Worm (Caenorhabditis elegans) whole organism, late embryonic: ENCODE data around the gene F21H7.12.
A peak's percentile ranks its signal among the peaks of the same experiment; 100 is the strongest.

ENCODE experiments used
- C08G9.2 ChIP-seq: sonication (generic microtip); optimal IDR thresholded peaks from 2 replicates; lab custom pipeline; 2016; ENCODE audit warnings: mild to moderate bottlenecking, missing genetic modification characterization, moderate library complexity, missing compliant biosample characterization
- F13H6.1 ChIP-seq: sonication (generic microtip); optimal IDR thresholded peaks from 2 replicates; lab custom pipeline; 2016; ENCODE audit warnings: missing genetic modification characterization, missing compliant biosample characterization
- T23F11.4 ChIP-seq: fragments of 200-800 bp; sonication (Bioruptor generic); optimal IDR thresholded peaks from 2 replicates; lab custom pipeline; 2018; ENCODE audit warnings: mild to moderate bottlenecking, missing genetic modification characterization, missing compliant biosample characterization
- ahr-1 ChIP-seq: sonication (generic microtip); optimal IDR thresholded peaks from 2 replicates; lab custom pipeline; 2016; ENCODE audit warnings: missing genetic modification characterization, missing compliant biosample characterization
- ama-1 ChIP-seq: fragments of 150-350 bp; optimal IDR thresholded peaks from 2 replicates; lab custom pipeline; 2014
- ceh-14 ChIP-seq: sonication (generic microtip); optimal IDR thresholded peaks from 2 replicates; lab custom pipeline; 2016; ENCODE audit warnings: missing genotype, missing genetic modification characterization, missing compliant biosample characterization
- ceh-22 ChIP-seq: sonication (generic microtip); optimal IDR thresholded peaks from 2 replicates; lab custom pipeline; 2017; ENCODE audit warnings: missing biosample characterization, missing genetic modification characterization
- ceh-30 ChIP-seq: fragments of 150-350 bp; optimal IDR thresholded peaks from 2 replicates; lab custom pipeline; 2014; ENCODE audit warnings: missing biosample characterization, missing genetic modification characterization
- ceh-34 ChIP-seq: sonication (generic microtip); optimal IDR thresholded peaks from 2 replicates; lab custom pipeline; 2016; ENCODE audit warnings: mild to moderate bottlenecking, missing genetic modification characterization, missing compliant biosample characterization
- ceh-48 ChIP-seq: sonication (generic microtip); optimal IDR thresholded peaks from 2 replicates; lab custom pipeline; 2016; ENCODE audit warnings: missing genetic modification characterization, inconsistent platforms, missing compliant biosample characterization
- ceh-6 ChIP-seq: fragments of 200-800 bp; sonication (Bioruptor generic); optimal IDR thresholded peaks from 2 replicates; lab custom pipeline; 2018; ENCODE audit warnings: mild to moderate bottlenecking, missing genetic modification characterization, missing compliant biosample characterization
- che-1 ChIP-seq: sonication (generic microtip); optimal IDR thresholded peaks from 2 replicates; lab custom pipeline; 2016; ENCODE audit warnings: mild to moderate bottlenecking, missing genetic modification characterization, missing compliant biosample characterization
- elt-2 ChIP-seq: sonication (generic microtip); optimal IDR thresholded peaks from 2 replicates; lab custom pipeline; 2016; ENCODE audit warnings: missing genetic modification reagents, missing genetic modification characterization, missing compliant biosample characterization
- elt-4 ChIP-seq: sonication (generic microtip); optimal IDR thresholded peaks from 2 replicates; lab custom pipeline; 2016; ENCODE audit warnings: missing genetic modification characterization, missing compliant biosample characterization
- ets-4 ChIP-seq: sonication (generic microtip); optimal IDR thresholded peaks from 2 replicates; lab custom pipeline; 2016; ENCODE audit warnings: missing genetic modification characterization, missing compliant biosample characterization
- fkh-10 ChIP-seq: fragments of 150-350 bp; optimal IDR thresholded peaks from 2 replicates; lab custom pipeline; 2014; ENCODE audit warnings: missing biosample characterization, missing genetic modification reagents, missing genetic modification characterization
- gmeb-2 ChIP-seq: sonication (generic microtip); optimal IDR thresholded peaks from 2 replicates; lab custom pipeline; 2016; ENCODE audit warnings: missing genetic modification characterization, inconsistent platforms, missing compliant biosample characterization
- hlh-13 ChIP-seq: fragments of 200-800 bp; sonication (Bioruptor generic); optimal IDR thresholded peaks from 2 replicates; lab custom pipeline; 2018; ENCODE audit warnings: mild to moderate bottlenecking, missing genetic modification characterization, missing compliant biosample characterization
- hlh-30 ChIP-seq: sonication (generic microtip); optimal IDR thresholded peaks from 2 replicates; lab custom pipeline; 2017; ENCODE audit warnings: antibody characterized with exemption, missing genetic modification characterization, missing compliant biosample characterization; ENCODE audit not compliant: insufficient read depth
- hlh-6 ChIP-seq: sonication (generic microtip); optimal IDR thresholded peaks from 2 replicates; lab custom pipeline; 2016; ENCODE audit warnings: missing genotype, missing genetic modification characterization, missing compliant biosample characterization
- hlh-8 ChIP-seq: sonication (generic microtip); optimal IDR thresholded peaks from 2 replicates; lab custom pipeline; 2016; ENCODE audit warnings: missing genotype, missing genetic modification characterization, missing compliant biosample characterization
- madf-2 ChIP-seq: sonication (generic microtip); optimal IDR thresholded peaks from 2 replicates; lab custom pipeline; 2017; ENCODE audit warnings: missing genetic modification characterization, missing compliant biosample characterization
- mec-3 ChIP-seq: sonication (generic microtip); optimal IDR thresholded peaks from 2 replicates; lab custom pipeline; 2016; ENCODE audit warnings: borderline replicate concordance, missing genetic modification characterization, missing compliant biosample characterization
- nhr-11 ChIP-seq: fragments of 150-350 bp; optimal IDR thresholded peaks from 2 replicates; lab custom pipeline; 2014; ENCODE audit warnings: missing biosample characterization, missing genetic modification characterization
- npax-4 ChIP-seq: sonication (generic microtip); optimal IDR thresholded peaks from 2 replicates; lab custom pipeline; 2016; ENCODE audit warnings: missing genetic modification characterization, missing compliant biosample characterization
- odd-2 ChIP-seq: sonication (generic microtip); optimal IDR thresholded peaks from 2 replicates; lab custom pipeline; 2017; ENCODE audit warnings: antibody characterized with exemption, mild to moderate bottlenecking, missing genetic modification characterization, missing compliant biosample characterization
- pat-9 ChIP-seq: fragments of 200-800 bp; sonication (Bioruptor generic); optimal IDR thresholded peaks from 2 replicates; lab custom pipeline; 2018; ENCODE audit warnings: mild to moderate bottlenecking, missing genetic modification characterization, moderate library complexity, missing compliant biosample characterization
- pqm-1 ChIP-seq: sonication (generic microtip); optimal IDR thresholded peaks from 2 replicates; lab custom pipeline; 2016; ENCODE audit warnings: missing genetic modification characterization, missing compliant biosample characterization
- pros-1 ChIP-seq: fragments of 150-350 bp; optimal IDR thresholded peaks from 2 replicates; lab custom pipeline; 2014; ENCODE audit warnings: missing biosample characterization, missing genetic modification reagents, missing genetic modification characterization
- rnt-1 ChIP-seq: sonication (generic microtip); optimal IDR thresholded peaks from 2 replicates; lab custom pipeline; 2016; ENCODE audit warnings: missing genetic modification characterization, missing compliant biosample characterization
- sdc-2 ChIP-seq: sonication (generic microtip); optimal IDR thresholded peaks from 2 replicates; lab custom pipeline; 2016; ENCODE audit warnings: missing genotype, missing genetic modification characterization, missing compliant biosample characterization
- sox-2 ChIP-seq: fragments of 200-800 bp; sonication (Bioruptor generic); IDR thresholded peaks from 2 replicates; pipeline ENCODE4 v1.3.6; 2022; ENCODE audit warnings: missing genetic modification reagents, missing genetic modification characterization, missing compliant biosample characterization
- sox-4 ChIP-seq: sonication (generic microtip); optimal IDR thresholded peaks from 2 replicates; lab custom pipeline; 2017; ENCODE audit warnings: mild to moderate bottlenecking, missing genetic modification characterization, inconsistent platforms, missing compliant biosample characterization
- syd-9 ChIP-seq: sonication (generic microtip); optimal IDR thresholded peaks from 2 replicates; lab custom pipeline; 2016; ENCODE audit warnings: mild to moderate bottlenecking, missing genetic modification characterization, moderate library complexity, missing compliant biosample characterization
- tbx-2 ChIP-seq: sonication (generic microtip); optimal IDR thresholded peaks from 2 replicates; lab custom pipeline; 2016; ENCODE audit warnings: missing genetic modification characterization, missing compliant biosample characterization
- tbx-7 ChIP-seq: sonication (generic microtip); optimal IDR thresholded peaks from 2 replicates; lab custom pipeline; 2016; ENCODE audit warnings: missing genotype, missing genetic modification characterization, missing compliant biosample characterization
- unc-42 ChIP-seq: sonication (generic microtip); optimal IDR thresholded peaks from 2 replicates; lab custom pipeline; 2016; ENCODE audit warnings: missing genotype, missing genetic modification characterization, missing compliant biosample characterization
- unc-55 ChIP-seq: sonication (generic microtip); optimal IDR thresholded peaks from 2 replicates; lab custom pipeline; 2017; ENCODE audit warnings: missing biosample characterization, missing genetic modification reagents, missing genetic modification characterization
- ztf-16 ChIP-seq: sonication (generic microtip); optimal IDR thresholded peaks from 2 replicates; lab custom pipeline; 2017; ENCODE audit warnings: missing genetic modification characterization, missing compliant biosample characterization

The F21H7.12 gene

DNA sequence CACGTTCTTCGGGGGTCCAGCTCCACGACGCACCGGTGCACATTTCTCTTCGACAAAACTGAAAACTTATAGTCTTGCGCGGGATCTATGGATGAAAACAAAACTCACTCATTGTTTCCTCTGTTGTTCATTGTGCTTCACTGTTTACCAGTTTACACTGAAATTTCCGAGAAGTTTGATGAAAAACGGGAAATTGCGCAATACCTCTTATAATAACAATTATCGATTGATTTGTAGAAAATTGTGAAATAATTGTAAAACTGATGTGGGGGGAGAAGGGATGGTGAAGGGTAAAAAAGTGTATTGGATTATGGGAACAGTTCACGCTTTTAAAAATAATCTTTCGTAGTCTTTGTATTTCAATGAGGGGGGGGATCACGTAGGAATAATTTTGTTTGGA is 526 bp upstream of the F21H7.12 start:
- TF ChIP-seq unc-42 (tag; lab: Kevin White, UChicago): no peak
- TF ChIP-seq tbx-7 (tag; lab: Kevin White, UChicago): no peak
- no peak for TF ChIP-seq hlh-8 (tag; lab: Kevin White, UChicago)
- no peak for TF ChIP-seq npax-4 (tag; lab: Kevin White, UChicago)
- no peak for TF ChIP-seq hlh-30 (tag; lab: Kevin White, UChicago)
- no peak for TF ChIP-seq ceh-48 (tag; lab: Kevin White, UChicago)
- no peak for TF ChIP-seq pqm-1
- no peak for TF ChIP-seq pros-1 (tag; lab: Kevin White, UChicago)
- TF ChIP-seq tbx-2 (tag; lab: Kevin White, UChicago): no peak
- TF ChIP-seq sox-4: no peak

- TF ChIP-seq elt-2 (tag; lab: Kevin White, UChicago) (peak; percentile 86), odd-2 (tag; lab: Kevin White, UChicago) (no peak)
These were observed 2.2 kb downstream of the F21H7.12 start, which contains the start of gene gst-22 for ce11 chrV:16232180-16232579. Gene gst-22, minus strand, starts transcription at chrV:16232282.

- TF ChIP-seq ceh-34 (tag; lab: Kevin White, UChicago): no peak
- no peak for TF ChIP-seq syd-9 (tag; lab: Kevin White, UChicago)
- TF ChIP-seq rnt-1 (tag; lab: Kevin White, UChicago): no peak
- no peak for TF ChIP-seq ama-1 (lab: Kevin White, UChicago)
These were observed 3.7 kb downstream of the F21H7.12 start, which contains the start of gene clec-233 for ce11 chrV:16233624-16234023. Gene clec-233, plus strand, starts transcription at chrV:16233924.

DNA sequence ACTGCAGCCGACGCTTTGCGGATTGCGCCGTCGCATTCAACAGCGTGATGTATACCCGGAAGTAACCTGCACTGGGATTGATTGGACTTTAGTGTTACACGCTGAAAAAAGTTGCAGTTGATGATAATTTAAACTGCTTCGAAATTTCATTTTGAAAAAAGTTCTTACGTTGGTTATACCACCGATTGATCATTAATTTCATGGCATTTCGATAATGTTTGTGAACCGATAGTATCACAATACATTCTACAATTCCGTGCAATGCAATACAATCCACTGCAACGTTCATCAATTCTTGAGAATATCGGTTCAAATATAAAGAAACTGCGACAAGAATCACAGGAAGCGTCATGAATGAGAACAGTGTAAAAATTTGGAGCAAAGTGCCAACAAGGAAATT is 5.2 kb downstream of the F21H7.12 start, which contains the start of gene F21H7.3:
Gene F21H7.3 (minus strand): TSS at position 101 of the 400 bp plus-strand sequence.
- TF ChIP-seq pat-9: no peak
- no peak for TF ChIP-seq fkh-10 (GFP tag; lab: Kevin White, UChicago)
- TF ChIP-seq ceh-6: no peak
- no peak for TF ChIP-seq ceh-34 (tag; lab: Kevin White, UChicago)
- TF ChIP-seq ceh-14 (tag; lab: Kevin White, UChicago): no peak
- no peak for TF ChIP-seq tbx-7 (tag; lab: Kevin White, UChicago)
- TF ChIP-seq, all 69 proteins: peak for 0

ce11 chrV:16235647-16236046 is 5.7 kb downstream of the F21H7.12 start, which contains the start of gene srh-98:
Gene srh-98, minus strand, starts transcription at chrV:16235747.
- no peak for TF ChIP-seq ceh-30 (tag; lab: Kevin White, UChicago)
- TF ChIP-seq sdc-2 (tag; lab: Kevin White, UChicago): no peak
- no peak for TF ChIP-seq ahr-1
- TF ChIP-seq sox-2 (GFP tag; lab: Robert Waterston, UW): no peak
- TF ChIP-seq T23F11.4 (GFP tag; lab: Kevin White, UChicago): no peak
- no peak for TF ChIP-seq C08G9.2 (tag; lab: Kevin White, UChicago)
- TF ChIP-seq madf-2 (tag; lab: Kevin White, UChicago): no peak
- no peak for TF ChIP-seq nhr-11 (tag; lab: Kevin White, UChicago)
- TF ChIP-seq hlh-6 (tag; lab: Kevin White, UChicago): no peak
- TF ChIP-seq che-1: no peak
- no peak for TF ChIP-seq ets-4 (tag; lab: Kevin White, UChicago)
- TF ChIP-seq tbx-7 (tag; lab: Kevin White, UChicago): no peak
- no peak for TF ChIP-seq ceh-14 (tag; lab: Kevin White, UChicago)

- TF ChIP-seq ztf-16 (tag; lab: Kevin White, UChicago) (no peak), ceh-34 (tag; lab: Kevin White, UChicago) (no peak), ceh-22 (tag; lab: Kevin White, UChicago) (no peak), unc-55 (GFP tag; lab: Kevin White, UChicago) (no peak), gmeb-2 (tag; lab: Kevin White, UChicago) (no peak), syd-9 (tag; lab: Kevin White, UChicago) (no peak), ama-1 (lab: Kevin White, UChicago) (no peak), sox-4 (no peak), hlh-13 (GFP tag; lab: Kevin White, UChicago) (no peak), mec-3 (tag; lab: Kevin White, UChicago) (no peak), F13H6.1 (no peak), elt-4 (tag; lab: Kevin White, UChicago) (no peak)
These were observed 7.3 kb downstream of the F21H7.12 start, which contains the start of gene F21H7.5 for ce11 chrV:16237223-16237622. Gene F21H7.5, plus strand, starts transcription at chrV:16237523.
